Worm (Caenorhabditis elegans): ENCODE measurements around the gene F14H3.12.

Gene F14H3.12

ce11 chrV:16080039-16080438, 4.9 kb upstream of the F14H3.12 start:
- no peak for TF ChIP-seq lin-13 (tag; optimal IDR thresholded peaks at IDR 0.05)
- no peak for TF ChIP-seq sem-2 (GFP tag; optimal IDR thresholded peaks at IDR 0.05)
- no peak for TF ChIP-seq ceh-43 (GFP tag; optimal IDR thresholded peaks at IDR 0.05)
- no peak for TF ChIP-seq elt-3 (tag; optimal IDR thresholded peaks at IDR 0.05)
- TF ChIP-seq M03D4.4 (tag; optimal IDR thresholded peaks at IDR 0.05): no peak
- no peak for TF ChIP-seq ham-2 (GFP tag; optimal IDR thresholded peaks at IDR 0.05)
- no peak for TF ChIP-seq elt-1 (tag; optimal IDR thresholded peaks at IDR 0.05; ENCODE audit: borderline replicate concordance, insufficient read depth)
- TF ChIP-seq nhr-237 (tag; optimal IDR thresholded peaks at IDR 0.05): no peak
- no peak for TF ChIP-seq sptf-1 (tag; optimal IDR thresholded peaks at IDR 0.05)
- no peak for TF ChIP-seq unc-120 (tag; optimal IDR thresholded peaks at IDR 0.05; ENCODE audit: poor library complexity, severe bottlenecking)
- no peak for TF ChIP-seq flh-1 (GFP tag; optimal IDR thresholded peaks at IDR 0.05)
- TF ChIP-seq lin-32 (GFP tag; optimal IDR thresholded peaks at IDR 0.05): no peak
- TF ChIP-seq cnd-1 (tag; optimal IDR thresholded peaks at IDR 0.05): no peak
- no peak for TF ChIP-seq unc-62 (GFP tag; optimal IDR thresholded peaks at IDR 0.05)
- TF ChIP-seq blmp-1 (tag; optimal IDR thresholded peaks at IDR 0.05): no peak
- TF ChIP-seq nhr-76 (tag; optimal IDR thresholded peaks at IDR 0.05): no peak
- no peak for TF ChIP-seq nhr-2 (tag; optimal IDR thresholded peaks at IDR 0.05)
- no peak for TF ChIP-seq ces-1 (GFP tag; optimal IDR thresholded peaks at IDR 0.05)
- no peak for TF ChIP-seq drap-1 (GFP tag; optimal IDR thresholded peaks at IDR 0.05)
- no peak for TF ChIP-seq mab-5 (tag; optimal IDR thresholded peaks at IDR 0.05)

- no peak for TF ChIP-seq drap-1 (GFP tag; optimal IDR thresholded peaks at IDR 0.05)
- no peak for TF ChIP-seq ham-2 (GFP tag; optimal IDR thresholded peaks at IDR 0.05)
- no peak for TF ChIP-seq lin-32 (GFP tag; optimal IDR thresholded peaks at IDR 0.05)
- no peak for TF ChIP-seq mab-5 (tag; optimal IDR thresholded peaks at IDR 0.05)
Measured at ce11 chrV:16073856-16074255, 1.3 kb downstream of the F14H3.12 start, which contains the start of gene srj-10. Gene srj-10 (minus strand): TSS chrV:16073956.

DNA sequence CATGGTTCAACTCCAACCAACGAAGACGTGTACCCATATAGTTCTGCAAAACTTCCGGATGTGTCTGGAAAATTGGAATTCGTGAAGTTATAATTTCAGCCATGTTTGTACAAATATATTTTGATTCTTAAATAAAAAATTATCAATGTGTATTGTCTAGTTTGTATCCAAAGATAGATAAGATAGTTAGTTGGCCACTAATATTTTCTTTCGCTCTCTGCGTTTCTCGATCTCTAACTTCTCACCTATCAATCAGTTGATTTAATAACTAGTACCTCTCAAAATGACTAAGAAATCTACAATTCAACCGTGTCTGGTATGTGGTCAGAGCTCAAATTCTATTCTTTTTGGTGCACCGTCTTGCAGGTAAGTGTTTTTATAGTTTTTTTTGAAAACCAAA, 4.0 kb downstream of the F14H3.12 start, which contains the start of gene nhr-176:
Gene nhr-176, plus strand, starts transcription at position 159 of the 400 bp plus-strand sequence.
- TF ChIP-seq ham-2 (GFP tag; optimal IDR thresholded peaks at IDR 0.05): no peak
- TF ChIP-seq nhr-12 (tag; optimal IDR thresholded peaks at IDR 0.05): no peak
- no peak for TF ChIP-seq hlh-1 (tag; optimal IDR thresholded peaks at IDR 0.05)
- TF ChIP-seq unc-39 (tag; optimal IDR thresholded peaks at IDR 0.05): no peak
- no peak for TF ChIP-seq ces-1 (GFP tag; optimal IDR thresholded peaks at IDR 0.05)
- no peak for TF ChIP-seq sptf-1 (tag; optimal IDR thresholded peaks at IDR 0.05)
- no peak for TF ChIP-seq ztf-11 (tag; optimal IDR thresholded peaks at IDR 0.05)
- TF ChIP-seq M03D4.4 (tag; optimal IDR thresholded peaks at IDR 0.05): no peak
- TF ChIP-seq mls-2 (tag; optimal IDR thresholded peaks at IDR 0.05): no peak
- no peak for TF ChIP-seq nhr-76 (tag; optimal IDR thresholded peaks at IDR 0.05)
- no peak for TF ChIP-seq drap-1 (GFP tag; optimal IDR thresholded peaks at IDR 0.05)
- no peak for TF ChIP-seq snpc-4 (tag; optimal IDR thresholded peaks at IDR 0.05)
- no peak for TF ChIP-seq zip-8 (tag; optimal IDR thresholded peaks at IDR 0.05)

ce11 chrV:16068938-16069337, 6.2 kb downstream of the F14H3.12 start, which contains the start of gene cyp-35D1:
Gene cyp-35D1 (plus strand): TSS chrV:16069238.
- TF ChIP-seq sptf-1 (tag; optimal IDR thresholded peaks at IDR 0.05): no peak
- no peak for TF ChIP-seq lin-13 (tag; optimal IDR thresholded peaks at IDR 0.05)
- TF ChIP-seq bed-3 (GFP tag; optimal IDR thresholded peaks at IDR 0.05): no peak
- TF ChIP-seq snpc-4 (tag; optimal IDR thresholded peaks at IDR 0.05): no peak
- TF ChIP-seq drap-1 (GFP tag; optimal IDR thresholded peaks at IDR 0.05): no peak
- TF ChIP-seq nhr-237 (tag; optimal IDR thresholded peaks at IDR 0.05): no peak

- TF ChIP-seq hlh-1 (tag; optimal IDR thresholded peaks at IDR 0.05) (no peak), mab-5 (tag; optimal IDR thresholded peaks at IDR 0.05) (no peak), unc-120 (tag; optimal IDR thresholded peaks at IDR 0.05; ENCODE audit: poor library complexity, severe bottlenecking) (no peak), pha-4 (tag; optimal IDR thresholded peaks at IDR 0.05) (no peak), tbx-8 (GFP tag; optimal IDR thresholded peaks at IDR 0.05) (no peak), unc-39 (tag; optimal IDR thresholded peaks at IDR 0.05) (no peak), cnd-1 (tag; optimal IDR thresholded peaks at IDR 0.05) (no peak), nhr-237 (tag; optimal IDR thresholded peaks at IDR 0.05) (no peak), mls-2 (tag; optimal IDR thresholded peaks at IDR 0.05) (no peak), ceh-83 (GFP tag; optimal IDR thresholded peaks at IDR 0.05) (no peak), lin-13 (tag; optimal IDR thresholded peaks at IDR 0.05) (no peak), ham-2 (GFP tag; optimal IDR thresholded peaks at IDR 0.05) (no peak), ces-1 (GFP tag; optimal IDR thresholded peaks at IDR 0.05) (no peak), lin-32 (GFP tag; optimal IDR thresholded peaks at IDR 0.05) (no peak), unc-62 (GFP tag; optimal IDR thresholded peaks at IDR 0.05) (no peak), elt-1 (tag; optimal IDR thresholded peaks at IDR 0.05; ENCODE audit: borderline replicate concordance, insufficient read depth) (no peak), nhr-76 (tag; optimal IDR thresholded peaks at IDR 0.05) (no peak), sptf-1 (tag; optimal IDR thresholded peaks at IDR 0.05) (no peak), mep-1 (tag; optimal IDR thresholded peaks at IDR 0.05) (no peak)
Measured at ce11 chrV:16062788-16063187, 12.3 kb downstream of the F14H3.12 start, which contains the start of gene F14H3.14. Gene F14H3.14 (minus strand): TSS chrV:16062888.
